Worm (Caenorhabditis elegans): ENCODE measurements around the gene txt-19.
"Not testable (repeated sequence)": the region's sequence is repeated elsewhere in the genome, so short reads cannot be mapped to it uniquely, and the experiment has no call there.

Gene txt-19

ce11 chrIV:12865884-12866283, 20.2 kb downstream of the txt-19 start, which contains the start of gene clec-186:
clec-186 (plus strand) TSS chrIV:12866109.
- no peak for TF ChIP-seq ceh-13 (GFP tag; optimal IDR thresholded peaks at IDR 0.05)
- TF ChIP-seq tra-4 (tag; optimal IDR thresholded peaks at IDR 0.05) = no peak
- TF ChIP-seq B0310.2 (tag; optimal IDR thresholded peaks at IDR 0.05) = no peak
- no peak for TF ChIP-seq flt-1 (GFP tag; IDR thresholded peaks at IDR 0.05)
- TF ChIP-seq pes-1 (GFP tag; IDR thresholded peaks at IDR 0.05) = no peak
- no peak for TF ChIP-seq sea-1 (GFP tag; conservative IDR thresholded peaks at IDR 0.05)
- no peak for TF ChIP-seq hmbx-1 (tag; optimal IDR thresholded peaks at IDR 0.05)
- TF ChIP-seq scrt-1 (GFP tag; IDR thresholded peaks at IDR 0.05) = no peak
- TF ChIP-seq aly-1 (tag; optimal IDR thresholded peaks at IDR 0.05) = no peak
- no peak for TF ChIP-seq tbx-37 (GFP tag; conservative IDR thresholded peaks at IDR 0.05)
- TF ChIP-seq ama-1 (optimal IDR thresholded peaks at IDR 0.05) = no peak
- TF ChIP-seq ets-7 (tag; optimal IDR thresholded peaks at IDR 0.05) = no peak
- no peak for TF ChIP-seq hnd-1 (tag; optimal IDR thresholded peaks at IDR 0.05)
- TF ChIP-seq tbx-11 (GFP tag; IDR thresholded peaks at IDR 0.05) = no peak
- no peak for TF ChIP-seq hmg-4 (GFP tag; optimal IDR thresholded peaks at IDR 0.05)
- TF ChIP-seq ceh-36 (tag; optimal IDR thresholded peaks at IDR 0.05) = no peak
- no peak for TF ChIP-seq F13C5.2 (tag; optimal IDR thresholded peaks at IDR 0.05)

DNA sequence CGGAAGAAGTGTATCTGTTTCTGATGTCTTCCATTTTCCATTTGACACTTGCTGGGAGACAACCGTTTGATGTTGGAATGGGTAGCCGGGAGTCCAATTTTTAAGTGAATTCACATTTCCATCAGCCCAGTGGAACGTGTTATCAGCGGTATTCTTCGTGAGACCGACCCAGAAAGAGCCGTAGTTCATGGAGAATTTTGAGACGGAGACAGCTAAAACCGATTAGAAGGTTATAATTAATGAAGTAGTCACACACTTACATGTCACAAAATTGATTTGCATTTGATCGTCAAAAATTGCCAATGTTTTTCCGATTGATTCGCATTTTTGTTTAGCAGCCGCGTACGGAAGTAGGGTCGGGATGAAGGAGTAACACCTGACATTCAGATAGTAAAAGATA, 23.7 kb downstream of the txt-19 start:
- TF ChIP-seq scrt-1 (GFP tag; IDR thresholded peaks at IDR 0.05) = no peak
- no peak for TF ChIP-seq sea-1 (GFP tag; conservative IDR thresholded peaks at IDR 0.05)
- TF ChIP-seq tbx-37 (GFP tag; conservative IDR thresholded peaks at IDR 0.05) = no peak
- no peak for TF ChIP-seq hmbx-1 (tag; optimal IDR thresholded peaks at IDR 0.05)
- TF ChIP-seq ama-1 (optimal IDR thresholded peaks at IDR 0.05) = no peak
- TF ChIP-seq ceh-36 (tag; optimal IDR thresholded peaks at IDR 0.05) = no peak
- no peak for TF ChIP-seq flt-1 (GFP tag; IDR thresholded peaks at IDR 0.05)
- no peak for TF ChIP-seq hmg-4 (GFP tag; optimal IDR thresholded peaks at IDR 0.05)
- TF ChIP-seq aly-1 (tag; optimal IDR thresholded peaks at IDR 0.05) = no peak
- no peak for TF ChIP-seq hnd-1 (tag; optimal IDR thresholded peaks at IDR 0.05)
- TF ChIP-seq tra-4 (tag; optimal IDR thresholded peaks at IDR 0.05) = no peak
- TF ChIP-seq tbx-11 (GFP tag; IDR thresholded peaks at IDR 0.05) = no peak
- TF ChIP-seq F13C5.2 (tag; optimal IDR thresholded peaks at IDR 0.05) = no peak
- no peak for TF ChIP-seq ceh-13 (GFP tag; optimal IDR thresholded peaks at IDR 0.05)

DNA sequence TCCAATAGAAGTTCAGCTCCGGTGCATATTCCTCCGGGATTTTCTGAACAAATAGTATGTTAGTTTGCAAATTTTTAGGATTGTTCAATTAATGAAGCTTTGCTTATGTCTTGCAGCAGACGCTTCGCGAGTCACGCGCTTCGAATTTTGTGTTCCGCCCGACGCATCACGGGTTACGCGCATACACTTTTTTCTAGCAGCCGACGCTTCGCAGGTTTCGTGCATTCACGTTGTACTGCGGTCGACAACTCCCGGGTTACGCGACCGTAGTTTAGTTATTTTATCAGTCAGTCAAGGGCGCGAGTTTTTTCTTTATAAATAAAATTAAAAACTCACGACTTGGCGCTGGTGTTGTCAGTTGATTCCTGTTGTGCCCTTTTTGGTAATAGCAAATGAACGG, 24.1 kb downstream of the txt-19 start:
- TF ChIP-seq hmg-4 (GFP tag; optimal IDR thresholded peaks at IDR 0.05) (no peak), ets-7 (tag; optimal IDR thresholded peaks at IDR 0.05) (no peak), pes-1 (GFP tag; IDR thresholded peaks at IDR 0.05) (no peak), aly-1 (tag; optimal IDR thresholded peaks at IDR 0.05) (no peak)

DNA sequence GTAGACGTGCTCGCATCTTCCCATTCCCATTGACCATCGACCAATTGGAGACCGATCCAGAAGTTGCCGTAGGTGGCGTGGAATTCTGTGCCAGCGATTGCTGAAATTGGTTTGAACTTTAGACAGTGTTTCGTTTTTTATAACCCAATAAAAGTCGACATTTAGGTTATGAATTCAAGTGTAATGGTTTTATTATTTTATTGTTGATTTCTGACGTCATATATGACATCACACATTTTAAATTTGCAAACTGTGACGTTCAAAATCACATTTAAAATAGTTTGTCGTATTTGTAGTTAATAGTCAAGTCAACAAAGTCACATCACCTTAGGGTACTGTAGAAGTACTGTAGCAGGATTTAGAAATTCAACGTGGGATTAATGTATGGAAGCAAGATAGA, 24.6 kb downstream of the txt-19 start:
- TF ChIP-seq B0310.2 (tag; optimal IDR thresholded peaks at IDR 0.05) (no peak), flt-1 (GFP tag; IDR thresholded peaks at IDR 0.05) (no peak), ets-7 (tag; optimal IDR thresholded peaks at IDR 0.05) (no peak), tra-4 (tag; optimal IDR thresholded peaks at IDR 0.05) (no peak), hmg-4 (GFP tag; optimal IDR thresholded peaks at IDR 0.05) (no peak), tbx-11 (GFP tag; IDR thresholded peaks at IDR 0.05) (no peak), ceh-36 (tag; optimal IDR thresholded peaks at IDR 0.05) (no peak), pes-1 (GFP tag; IDR thresholded peaks at IDR 0.05) (no peak), aly-1 (tag; optimal IDR thresholded peaks at IDR 0.05) (no peak), hnd-1 (tag; optimal IDR thresholded peaks at IDR 0.05) (no peak), F13C5.2 (tag; optimal IDR thresholded peaks at IDR 0.05) (no peak), ama-1 (optimal IDR thresholded peaks at IDR 0.05) (no peak), hmbx-1 (tag; optimal IDR thresholded peaks at IDR 0.05) (no peak), tbx-37 (GFP tag; conservative IDR thresholded peaks at IDR 0.05) (no peak), ceh-13 (GFP tag; optimal IDR thresholded peaks at IDR 0.05) (no peak), sea-1 (GFP tag; conservative IDR thresholded peaks at IDR 0.05) (no peak), scrt-1 (GFP tag; IDR thresholded peaks at IDR 0.05) (no peak)

DNA sequence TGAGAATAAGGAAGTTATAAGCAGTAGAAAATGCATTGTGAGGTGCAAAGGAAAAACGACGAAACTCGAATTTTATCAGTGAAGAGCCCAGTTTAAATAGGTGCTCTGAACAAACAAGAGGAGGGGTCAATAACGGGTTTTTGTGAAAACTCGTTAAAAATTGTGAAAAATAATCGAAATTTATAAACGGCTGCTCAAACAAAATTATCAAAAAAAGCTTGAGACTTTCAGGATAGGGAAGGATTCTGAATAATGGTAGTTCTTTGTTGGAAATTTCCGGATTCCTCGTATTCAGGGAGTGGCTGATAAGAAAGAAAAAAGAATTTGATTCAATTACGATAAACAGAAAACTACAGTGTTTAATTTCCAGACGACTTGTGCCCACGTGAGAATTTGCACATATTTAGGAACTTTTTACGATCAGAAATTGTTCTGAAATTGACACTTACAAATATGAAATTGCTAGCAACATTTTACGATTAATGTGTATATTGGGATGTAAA, 25.8 kb downstream of the txt-19 start, which contains the start of gene clec-187:
TSS of gene clec-187 (minus strand) at position 51 of the 503 bp plus-strand sequence.
- TF ChIP-seq hnd-1 (tag; optimal IDR thresholded peaks at IDR 0.05) = no peak
- no peak for TF ChIP-seq tbx-37 (GFP tag; conservative IDR thresholded peaks at IDR 0.05)
- no peak for TF ChIP-seq pes-1 (GFP tag; IDR thresholded peaks at IDR 0.05)

DNA sequence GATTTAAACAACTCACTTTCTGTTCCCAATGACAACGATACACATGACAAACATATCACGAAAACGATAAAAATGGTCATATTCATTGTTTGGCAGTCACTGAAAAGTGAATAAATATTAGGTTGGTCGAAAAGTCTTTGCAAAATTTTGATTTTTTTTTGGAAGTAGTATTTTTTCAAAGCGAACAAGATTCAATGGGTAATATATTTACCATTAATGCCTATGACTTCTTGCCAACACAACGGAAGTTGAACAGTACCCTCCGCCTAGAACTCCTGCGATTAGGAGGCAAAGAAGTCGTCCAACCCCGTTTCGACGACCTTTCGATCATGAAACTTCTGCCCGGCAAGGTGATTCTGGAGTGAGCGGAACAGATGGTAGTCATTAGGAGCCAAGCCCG, 29.6 kb downstream of the txt-19 start, which contains the start of gene ZK896.1:
TSS of gene ZK896.1 (minus strand) at position 101 of the 400 bp plus-strand sequence.
- TF ChIP-seq hmbx-1 (tag; optimal IDR thresholded peaks at IDR 0.05); ceh-13 (GFP tag; optimal IDR thresholded peaks at IDR 0.05); hmg-4 (GFP tag; optimal IDR thresholded peaks at IDR 0.05): not testable (repeated sequence)

DNA sequence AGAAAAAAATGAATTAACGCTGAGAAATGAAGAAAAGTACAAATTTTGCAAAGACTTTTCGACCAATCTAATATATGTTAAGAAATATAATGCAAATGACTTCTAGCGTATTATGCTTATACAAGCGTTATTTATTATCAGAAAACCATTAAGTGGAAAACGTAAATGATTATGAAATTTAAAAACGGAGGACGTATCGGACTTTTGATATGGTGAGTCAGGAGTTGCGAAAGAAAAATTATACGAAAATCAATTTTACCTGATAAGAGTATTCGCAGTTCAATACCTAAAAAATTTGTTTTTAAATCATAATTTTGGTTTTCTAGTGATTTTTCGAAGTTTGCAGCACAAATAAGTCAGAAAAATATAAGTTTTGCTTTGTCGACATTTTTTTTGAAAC, 30.9 kb downstream of the txt-19 start:
- no peak for TF ChIP-seq ama-1 (optimal IDR thresholded peaks at IDR 0.05)
- no peak for TF ChIP-seq ceh-36 (tag; optimal IDR thresholded peaks at IDR 0.05)
- TF ChIP-seq sea-1 (GFP tag; conservative IDR thresholded peaks at IDR 0.05) = no peak

ce11 chrIV:12879557-12879956, 33.9 kb downstream of the txt-19 start, which contains the start of gene ZK896.5:
ZK896.5 (minus strand) TSS chrIV:12879645.
- no peak for TF ChIP-seq ceh-13 (GFP tag; optimal IDR thresholded peaks at IDR 0.05)
- TF ChIP-seq sea-1 (GFP tag; conservative IDR thresholded peaks at IDR 0.05) = no peak
- TF ChIP-seq tbx-11 (GFP tag; IDR thresholded peaks at IDR 0.05) = no peak
- TF ChIP-seq B0310.2 (tag; optimal IDR thresholded peaks at IDR 0.05) = no peak
- no peak for TF ChIP-seq aly-1 (tag; optimal IDR thresholded peaks at IDR 0.05)
- no peak for TF ChIP-seq ama-1 (optimal IDR thresholded peaks at IDR 0.05)
- no peak for TF ChIP-seq F13C5.2 (tag; optimal IDR thresholded peaks at IDR 0.05)
- TF ChIP-seq flt-1 (GFP tag; IDR thresholded peaks at IDR 0.05) = no peak
- no peak for TF ChIP-seq hmg-4 (GFP tag; optimal IDR thresholded peaks at IDR 0.05)
- no peak for TF ChIP-seq tra-4 (tag; optimal IDR thresholded peaks at IDR 0.05)
